Worm (Caenorhabditis elegans) whole organism, L4 larva: ENCODE measurements around the gene F46B3.14.
A peak's percentile ranks its signal among the peaks of the same experiment; 100 is the strongest.

Source experiments
- F10B5.3 ChIP-seq: sonication (generic microtip); optimal IDR thresholded peaks from 2 replicates; lab custom pipeline; 2016; ENCODE audit warnings: mild to moderate bottlenecking, missing genetic modification characterization, missing compliant biosample characterization
- F44E2.7 ChIP-seq: fragments of 200-800 bp; sonication (Bioruptor generic); IDR thresholded peaks from 2 replicates; pipeline ENCODE4 v2.1.2; 2022; ENCODE audit warnings: missing genetic modification characterization, missing compliant biosample characterization
- F49E8.2 ChIP-seq: sonication (generic microtip); optimal IDR thresholded peaks from 2 replicates; lab custom pipeline; 2016; ENCODE audit warnings: missing compliant biosample characterization, mild to moderate bottlenecking, missing genetic modification characterization, borderline replicate concordance
- T20F7.1 ChIP-seq: fragments of 200-800 bp; sonication (Bioruptor generic); optimal IDR thresholded peaks from 2 replicates; lab custom pipeline; 2018; ENCODE audit warnings: mild to moderate bottlenecking, missing genetic modification characterization, missing compliant biosample characterization
- Y75B8A.6 ChIP-seq: fragments of 200-800 bp; sonication (Bioruptor generic); IDR thresholded peaks from 2 replicates; pipeline ENCODE4 v1.3.6; 2022; ENCODE audit warnings: missing genetic modification reagents, missing genetic modification characterization, missing compliant biosample characterization
- ceh-28 ChIP-seq: fragments of 150-350 bp; optimal IDR thresholded peaks from 2 replicates; lab custom pipeline; 2014; ENCODE audit warnings: missing biosample characterization, missing genetic modification reagents, missing genetic modification characterization
- ceh-82 ChIP-seq: sonication (generic microtip); optimal IDR thresholded peaks from 2 replicates; lab custom pipeline; 2017; ENCODE audit warnings: missing biosample characterization, missing genetic modification characterization
- ces-1 ChIP-seq: fragments of 150-350 bp; sonication (generic microtip); optimal IDR thresholded peaks from 4 replicates; lab custom pipeline; 2014; ENCODE audit warnings: missing biosample characterization, missing genetic modification reagents, missing genetic modification characterization
- daf-16 ChIP-seq, 3 experiments: sonication (generic microtip); optimal IDR thresholded peaks; 2 replicates each; lab custom pipeline; 2016 to 2017; ENCODE audit warnings: missing genetic modification characterization in 3 of 3, missing genetic modification reagents in 3 of 3, mild to moderate bottlenecking in 2 of 3, missing compliant biosample characterization in 2 of 3, missing biosample characterization in 1 of 3, moderate library complexity in 1 of 3
- dmd-6 ChIP-seq: fragments of 200-800 bp; sonication (Bioruptor generic); IDR thresholded peaks from 2 replicates; pipeline ENCODE4 v1.3.6; 2022; ENCODE audit warnings: missing genetic modification reagents, missing genetic modification characterization, missing compliant biosample characterization
- dmd-8 ChIP-seq: fragments of 200-800 bp; sonication (Bioruptor generic); IDR thresholded peaks from 2 replicates; pipeline ENCODE4 v1.3.6; 2022; ENCODE audit warnings: missing genetic modification characterization, missing compliant biosample characterization
- dmd-9 ChIP-seq: fragments of 200-800 bp; sonication (Bioruptor generic); IDR thresholded peaks from 2 replicates; pipeline ENCODE4 v1.3.6; 2022; ENCODE audit warnings: missing genetic modification reagents, missing genetic modification characterization, missing compliant biosample characterization
- duxl-1 ChIP-seq: sonication (generic microtip); optimal IDR thresholded peaks from 2 replicates; lab custom pipeline; 2016; ENCODE audit warnings: mild to moderate bottlenecking, missing genetic modification characterization, moderate library complexity, missing compliant biosample characterization; ENCODE audit not compliant: poor library complexity
- egl-43 ChIP-seq: fragments of 200-800 bp; sonication (Bioruptor generic); IDR thresholded peaks from 2 replicates; pipeline ENCODE4 v1.3.6; 2022; ENCODE audit warnings: missing genetic modification reagents, missing genetic modification characterization, missing compliant biosample characterization
- fkh-10 ChIP-seq: fragments of 150-350 bp; optimal IDR thresholded peaks from 2 replicates; lab custom pipeline; 2014; ENCODE audit warnings: missing biosample characterization, missing genetic modification reagents, missing genetic modification characterization
- fos-1 ChIP-seq: fragments of 150-350 bp; optimal IDR thresholded peaks from 2 replicates; lab custom pipeline; 2014; ENCODE audit warnings: missing biosample characterization, missing genetic modification characterization
- hif-1 ChIP-seq, 2 experiments: sonication (generic microtip); optimal IDR thresholded peaks; 2 replicates each; lab custom pipeline; 2016 to 2017; ENCODE audit warnings: missing compliant biosample characterization in 2 of 2, missing genetic modification characterization in 2 of 2, missing genetic modification reagents in 2 of 2, missing genotype in 2 of 2, mild to moderate bottlenecking in 1 of 2
- hmg-1.1 ChIP-seq: fragments of 200-800 bp; sonication (Bioruptor generic); IDR thresholded peaks from 2 replicates; pipeline ENCODE4 v1.3.6; 2022; ENCODE audit warnings: missing genetic modification reagents, missing genetic modification characterization, missing compliant biosample characterization
- lin-1 ChIP-seq: fragments of 200-800 bp; sonication (Bioruptor generic); IDR thresholded peaks from 2 replicates; pipeline ENCODE4 v1.3.6; 2022; ENCODE audit warnings: missing genetic modification reagents, missing genetic modification characterization, missing compliant biosample characterization
- lin-38 ChIP-seq: fragments of 200-800 bp; sonication (Bioruptor generic); IDR thresholded peaks from 2 replicates; pipeline ENCODE4 v1.3.6; 2022; ENCODE audit warnings: missing genetic modification reagents, missing genetic modification characterization, missing compliant biosample characterization
- lin-39 ChIP-seq: fragments of 150-350 bp; optimal IDR thresholded peaks from 2 replicates; lab custom pipeline; 2014; ENCODE audit warnings: missing biosample characterization, missing genetic modification reagents, missing genetic modification characterization
- mdl-1 ChIP-seq, 2 experiments: fragments of 150-350 bp in 1 of 2; sonication (generic microtip) in 1 of 2; optimal IDR thresholded peaks; 2 replicates each; lab custom pipeline; 2014 to 2017; ENCODE audit warnings: missing biosample characterization in 2 of 2, missing genetic modification characterization in 2 of 2
- mes-2 ChIP-seq: sonication (generic microtip); optimal IDR thresholded peaks from 2 replicates; lab custom pipeline; 2016; ENCODE audit warnings: missing genotype, mild to moderate bottlenecking, missing genetic modification characterization, missing compliant biosample characterization; ENCODE audit not compliant: poor library complexity, severe bottlenecking
- nhr-41 ChIP-seq: fragments of 200-800 bp; sonication (Bioruptor generic); IDR thresholded peaks from 2 replicates; pipeline ENCODE4 v1.3.6; 2022; ENCODE audit warnings: missing genetic modification reagents, missing genetic modification characterization, missing compliant biosample characterization
- nhr-42 ChIP-seq: fragments of 200-800 bp; sonication (Bioruptor generic); IDR thresholded peaks from 2 replicates; pipeline ENCODE4 v1.3.6; 2022; ENCODE audit warnings: missing genetic modification characterization, missing compliant biosample characterization
- nhr-48 ChIP-seq: sonication (generic microtip); optimal IDR thresholded peaks from 2 replicates; lab custom pipeline; 2016; ENCODE audit warnings: mild to moderate bottlenecking, missing genetic modification characterization, missing compliant biosample characterization
- nhr-6 ChIP-seq: fragments of 150-350 bp; optimal IDR thresholded peaks from 2 replicates; lab custom pipeline; 2014; ENCODE audit warnings: missing biosample characterization, missing genetic modification characterization
- saeg-2 ChIP-seq: fragments of 200-800 bp; sonication (Bioruptor generic); IDR thresholded peaks from 2 replicates; pipeline ENCODE4 v1.3.6; 2022; ENCODE audit warnings: missing genetic modification reagents, missing genetic modification characterization, missing compliant biosample characterization
- set-16 ChIP-seq: fragments of 200-800 bp; sonication (Bioruptor generic); IDR thresholded peaks from 2 replicates; pipeline ENCODE4 v1.3.6; 2022; ENCODE audit warnings: missing genetic modification reagents, missing genetic modification characterization, missing compliant biosample characterization
- spr-1 ChIP-seq: sonication (generic microtip); optimal IDR thresholded peaks from 2 replicates; lab custom pipeline; 2016; ENCODE audit warnings: mild to moderate bottlenecking, missing genetic modification characterization, missing compliant biosample characterization
- spr-3 ChIP-seq: fragments of 200-800 bp; sonication (Bioruptor generic); optimal IDR thresholded peaks from 2 replicates; lab custom pipeline; 2018; ENCODE audit warnings: mild to moderate bottlenecking, missing genetic modification characterization, missing compliant biosample characterization
- zag-1 ChIP-seq: fragments of 150-350 bp; optimal IDR thresholded peaks from 2 replicates; lab custom pipeline; 2014; ENCODE audit warnings: missing biosample characterization, missing genetic modification characterization
- zfp-2 ChIP-seq: sonication (generic microtip); optimal IDR thresholded peaks from 2 replicates; lab custom pipeline; 2016; ENCODE audit warnings: mild to moderate bottlenecking, missing genetic modification characterization, missing compliant biosample characterization
- ztf-11 ChIP-seq: fragments of 150-350 bp; optimal IDR thresholded peaks from 2 replicates; lab custom pipeline; 2014; ENCODE audit warnings: missing biosample characterization, missing genetic modification characterization

The F46B3.14 gene

ce11 chrV:20580511-20581040, 50.6 kb downstream of the F46B3.14 start, which contains the start of gene F26F2.7 (continued):
- peak; percentile 17 for TF ChIP-seq fkh-10 (GFP tag; lab: Kevin White, UChicago)
- TF ChIP-seq set-16 (GFP tag; lab: Robert Waterston, UW): no peak
- no peak for TF ChIP-seq ztf-11 (tag; lab: Kevin White, UChicago)
- peak; percentile 94 for TF ChIP-seq F49E8.2 (tag; lab: Kevin White, UChicago)
- TF ChIP-seq T20F7.1 (GFP tag; lab: Kevin White, UChicago): no peak
- TF ChIP-seq F10B5.3 (tag; lab: Kevin White, UChicago): peak; percentile 68
- TF ChIP-seq zfp-2: no peak
- TF ChIP-seq Y75B8A.6: no peak
- peak; percentile 84 for TF ChIP-seq hmg-1.1 (GFP tag; lab: Robert Waterston, UW)
- peak; percentile 74 for TF ChIP-seq spr-3 (GFP tag; lab: Kevin White, UChicago)
- TF ChIP-seq saeg-2 (GFP tag; lab: Robert Waterston, UW): peak; percentile 67
- TF ChIP-seq ceh-82 (tag; lab: Kevin White, UChicago): no peak
- peak; percentile 80 for TF ChIP-seq duxl-1
- TF ChIP-seq nhr-48 (tag; lab: Kevin White, UChicago): peak; percentile 56
- no peak for TF ChIP-seq egl-43
- TF ChIP-seq ceh-28: no peak
- TF ChIP-seq F44E2.7 (GFP tag; lab: Robert Waterston, UW): 0 out of 2 replicates have a peak, but pooled peaks have one; percentile 47
- no peak for TF ChIP-seq dmd-8
- TF ChIP-seq lin-39: no peak
- TF ChIP-seq hif-1 (tag; optimal IDR thresholded peaks at IDR 0.05; lab: Kevin White, UChicago): peak in 1 of 2 experiments; percentile 66
- peak; percentile 70 for TF ChIP-seq spr-1 (tag; lab: Kevin White, UChicago)
- no peak for TF ChIP-seq fos-1 (tag; lab: Kevin White, UChicago)
- TF ChIP-seq lin-1 (GFP tag; lab: Robert Waterston, UW): peak; percentile 65; the same call in 1 of the 2 replicates
- no peak for TF ChIP-seq ces-1 (GFP tag; lab: Kevin White, UChicago)
- peak; percentile 17 to 37 for TF ChIP-seq daf-16 (GFP tag; optimal IDR thresholded peaks at IDR 0.05; lab: Kevin White, UChicago)
- TF ChIP-seq daf-16 (tag; optimal IDR thresholded peaks at IDR 0.05; lab: Kevin White, UChicago): no peak
- no peak for TF ChIP-seq nhr-41
- no peak for TF ChIP-seq lin-38 (GFP tag; lab: Robert Waterston, UW)
- TF ChIP-seq nhr-42 (GFP tag; lab: Robert Waterston, UW): peak; percentile 74; the same call in 1 of the 2 replicates
- TF ChIP-seq mes-2: peak; percentile 88
- TF ChIP-seq zag-1 (tag; lab: Kevin White, UChicago): no peak
- peak; percentile 19 to 81 for TF ChIP-seq mdl-1 (tag; optimal IDR thresholded peaks at IDR 0.05; lab: Kevin White, UChicago)
- peak; percentile 83 for TF ChIP-seq dmd-6 (GFP tag; lab: Robert Waterston, UW)
- TF ChIP-seq dmd-9 (GFP tag; lab: Robert Waterston, UW): peak; percentile 70; the same call in 1 of the 2 replicates
- peak; percentile 21 for TF ChIP-seq nhr-6 (tag; lab: Kevin White, UChicago)
